Fruit fly (Drosophila melanogaster) whole organism, embryonic: ENCODE data around the gene Mst85C.
A peak's percentile ranks its signal among the peaks of the same experiment; 100 is the strongest.

Source experiments
- Ada2b ChIP-seq: fragments of 200-800 bp; sonication (Bioruptor generic); IDR thresholded peaks from 2 replicates; pipeline ENCODE4 v1.3.6; 2022; ENCODE audit warnings: missing biosample characterization, missing genetic modification characterization
- BEAF-32 ChIP-seq: fragments of 200-800 bp; sonication (Bioruptor generic); optimal IDR thresholded peaks from 3 replicates; lab custom pipeline; 2017; ENCODE audit warnings: missing biosample characterization, missing genetic modification characterization, mild to moderate bottlenecking, moderate library complexity, missing genetic modification reagents
- CG10979 ChIP-seq: fragments of 200-800 bp; sonication (Bioruptor generic); optimal IDR thresholded peaks from 2 replicates; lab custom pipeline; 2018; ENCODE audit warnings: missing biosample characterization, mild to moderate bottlenecking, missing genetic modification characterization, moderate library complexity
- CG14050 ChIP-seq: fragments of 200-800 bp; sonication (Bioruptor generic); IDR thresholded peaks from 3 replicates; pipeline ENCODE4 v1.3.6; 2022; ENCODE audit warnings: missing biosample characterization, missing genetic modification characterization
- CG17612 ChIP-seq: fragments of 200-800 bp; sonication (Bioruptor generic); IDR thresholded peaks from 2 replicates; pipeline ENCODE4 v1.3.6; 2022; ENCODE audit warnings: missing biosample characterization, missing genetic modification characterization
- CG2199 ChIP-seq: fragments of 200-800 bp; sonication (Bioruptor generic); IDR thresholded peaks from 3 replicates; pipeline ENCODE4 v1.3.6; 2022; ENCODE audit warnings: missing biosample characterization, missing genetic modification characterization
- CG33213 ChIP-seq: fragments of 200-800 bp; sonication (Bioruptor generic); optimal IDR thresholded peaks from 3 replicates; lab custom pipeline; 2016; ENCODE audit warnings: missing biosample characterization, missing genetic modification characterization
- CG4360 ChIP-seq: fragments of 200-800 bp; sonication (Bioruptor generic); IDR thresholded peaks from 2 replicates; pipeline ENCODE4 v1.3.6; 2022; ENCODE audit warnings: missing biosample characterization, missing genetic modification characterization
- CG4404 ChIP-seq: fragments of 200-800 bp; sonication (Bioruptor generic); IDR thresholded peaks from 2 replicates; pipeline ENCODE4 v1.3.6; 2022; ENCODE audit warnings: missing biosample characterization, missing genetic modification characterization
- CG5180 ChIP-seq: fragments of 200-800 bp; sonication (Bioruptor generic); optimal IDR thresholded peaks from 3 replicates; lab custom pipeline; 2017; ENCODE audit warnings: missing biosample characterization, missing genetic modification characterization, mild to moderate bottlenecking, moderate library complexity, missing genetic modification reagents
- CG6654 ChIP-seq: fragments of 200-800 bp; sonication (Bioruptor generic); optimal IDR thresholded peaks from 2 replicates; lab custom pipeline; 2017; ENCODE audit warnings: missing biosample characterization, mild to moderate bottlenecking, missing genetic modification characterization
- CG7271 ChIP-seq: fragments of 200-800 bp; sonication (Bioruptor generic); optimal IDR thresholded peaks from 2 replicates; lab custom pipeline; 2018; ENCODE audit warnings: missing biosample characterization, mild to moderate bottlenecking, missing genetic modification characterization, moderate library complexity
- Eip74EF ChIP-seq, 2 experiments: fragments of 200-800 bp in 1 of 2; fragments of >200 bp in 1 of 2; sonication (Bioruptor generic) in 1 of 2; optimal IDR thresholded peaks; 2 replicates each; lab custom pipeline; 2017 to 2019; ENCODE audit warnings: missing biosample characterization in 2 of 2, missing genetic modification characterization in 2 of 2, mild to moderate bottlenecking in 1 of 2, moderate library complexity in 1 of 2
- HLHmδ ChIP-seq: fragments of 200-800 bp; sonication (Bioruptor generic); optimal IDR thresholded peaks from 2 replicates; lab custom pipeline; 2018; ENCODE audit warnings: missing biosample characterization, mild to moderate bottlenecking, missing genetic modification characterization, moderate library complexity
- Hey ChIP-seq: fragments of 200-800 bp; sonication (Bioruptor generic); optimal IDR thresholded peaks from 3 replicates; lab custom pipeline; 2018; ENCODE audit warnings: missing biosample characterization, mild to moderate bottlenecking, missing genetic modification characterization
- Hr39 ChIP-seq: fragments of >200 bp; optimal IDR thresholded peaks from 2 replicates; lab custom pipeline; 2017
- Hr78 ChIP-seq, 2 experiments: fragments of 200-800 bp in 1 of 2; fragments of >200 bp in 1 of 2; sonication (Bioruptor generic) in 1 of 2; optimal IDR thresholded peaks; 2 replicates each; lab custom pipeline; 2017 to 2019; ENCODE audit warnings: missing biosample characterization in 2 of 2, missing genetic modification characterization in 2 of 2, mild to moderate bottlenecking in 1 of 2, moderate library complexity in 1 of 2
- Nf-YA ChIP-seq: fragments of 200-800 bp; sonication (Bioruptor generic); IDR thresholded peaks from 2 replicates; pipeline ENCODE4 v1.3.6; 2022; ENCODE audit warnings: missing biosample characterization, missing genetic modification characterization
- Sox100B ChIP-seq: fragments of 200-800 bp; sonication (Bioruptor generic); optimal IDR thresholded peaks from 3 replicates; lab custom pipeline; 2018; ENCODE audit warnings: missing biosample characterization, mild to moderate bottlenecking, missing genetic modification characterization
- Taf1 ChIP-seq: fragments of 200-800 bp; sonication (Bioruptor generic); IDR thresholded peaks from 2 replicates; pipeline ENCODE4 v1.3.6; 2022; ENCODE audit warnings: missing biosample characterization, missing genetic modification characterization
- Vsx1 ChIP-seq: fragments of 200-800 bp; sonication (Bioruptor generic); optimal IDR thresholded peaks from 2 replicates; lab custom pipeline; 2017; ENCODE audit warnings: missing biosample characterization, mild to moderate bottlenecking, missing genetic modification characterization, missing genetic modification reagents
- abd-A ChIP-seq: fragments of 200-800 bp; sonication (Bioruptor generic); optimal IDR thresholded peaks from 3 replicates; lab custom pipeline; 2019; ENCODE audit warnings: missing biosample characterization, mild to moderate bottlenecking, missing genetic modification characterization, moderate library complexity
- ara ChIP-seq: fragments of 200-800 bp; sonication (Bioruptor generic); IDR thresholded peaks from 2 replicates; pipeline ENCODE4 v1.3.6; 2022; ENCODE audit warnings: missing biosample characterization, missing genetic modification characterization
- ase ChIP-seq: fragments of 200-800 bp; sonication (Bioruptor generic); IDR thresholded peaks from 3 replicates; pipeline ENCODE4 v1.3.6; 2022; ENCODE audit warnings: missing biosample characterization, missing genetic modification characterization
- ash1 ChIP-seq: fragments of 200-800 bp; sonication (Bioruptor generic); optimal IDR thresholded peaks from 2 replicates; lab custom pipeline; 2018; ENCODE audit warnings: missing biosample characterization, mild to moderate bottlenecking, missing genetic modification characterization
- az2 ChIP-seq: fragments of 200-800 bp; sonication (Bioruptor generic); optimal IDR thresholded peaks from 3 replicates; lab custom pipeline; 2016; ENCODE audit warnings: missing biosample characterization, missing genetic modification characterization
- bigmax ChIP-seq: fragments of 200-800 bp; sonication (Bioruptor generic); optimal IDR thresholded peaks from 2 replicates; lab custom pipeline; 2018; ENCODE audit warnings: missing biosample characterization, mild to moderate bottlenecking, missing genetic modification characterization
- cad ChIP-seq: fragments of >200 bp; optimal IDR thresholded peaks from 2 replicates; lab custom pipeline; 2017; ENCODE audit warnings: missing biosample characterization, missing genetic modification characterization
- crol ChIP-seq: fragments of 200-800 bp; sonication (Bioruptor generic); IDR thresholded peaks from 2 replicates; pipeline ENCODE4 v1.3.6; 2022; ENCODE audit warnings: missing biosample characterization, missing genetic modification characterization
- cwo ChIP-seq: fragments of 200-800 bp; sonication (Bioruptor generic); optimal IDR thresholded peaks from 3 replicates; lab custom pipeline; 2017; ENCODE audit warnings: missing biosample characterization, missing genetic modification characterization, mild to moderate bottlenecking, moderate library complexity, missing genetic modification reagents
- eyg ChIP-seq: fragments of 200-800 bp; sonication (Bioruptor generic); optimal IDR thresholded peaks from 3 replicates; lab custom pipeline; 2016; ENCODE audit warnings: missing biosample characterization, missing genetic modification characterization
- h ChIP-seq: fragments of >200 bp; optimal IDR thresholded peaks from 2 replicates; lab custom pipeline; 2017
- kni ChIP-seq: fragments of 200-800 bp; sonication (Bioruptor generic); optimal IDR thresholded peaks from 3 replicates; lab custom pipeline; 2017; ENCODE audit warnings: mild to moderate bottlenecking, missing biosample characterization, missing genetic modification reagents, missing genetic modification characterization
- nerfin-1 ChIP-seq: fragments of 200-800 bp; sonication (Bioruptor generic); optimal IDR thresholded peaks from 3 replicates; lab custom pipeline; 2019; ENCODE audit warnings: missing biosample characterization, mild to moderate bottlenecking, missing genetic modification characterization, moderate library complexity
- oc ChIP-seq: fragments of 200-800 bp; sonication (Bioruptor generic); optimal IDR thresholded peaks from 2 replicates; lab custom pipeline; 2018; ENCODE audit warnings: missing biosample characterization, mild to moderate bottlenecking, missing genetic modification characterization, moderate library complexity
- prd ChIP-seq, 3 experiments: fragments of >200 bp in 2 of 3; fragments of 200-800 bp in 1 of 3; sonication (Bioruptor generic) in 1 of 3; optimal IDR thresholded peaks in 2 of 3; IDR thresholded peaks in 1 of 3; 2 replicates in 2 of 3; 3 replicates in 1 of 3; pipeline versions ENCODE4 v1.3.6 to Lab custom; 2017 to 2022; ENCODE audit warnings: missing biosample characterization in 1 of 3, missing genetic modification characterization in 1 of 3
- pros ChIP-seq: fragments of 200-800 bp; sonication (Bioruptor generic); optimal IDR thresholded peaks from 3 replicates; lab custom pipeline; 2019; ENCODE audit warnings: missing biosample characterization, mild to moderate bottlenecking, missing genetic modification characterization, moderate library complexity
- sd ChIP-seq: fragments of 200-800 bp; sonication (Bioruptor generic); optimal IDR thresholded peaks from 3 replicates; lab custom pipeline; 2018; ENCODE audit warnings: missing biosample characterization, mild to moderate bottlenecking, missing genetic modification characterization, moderate library complexity
- sens ChIP-seq: fragments of 200-800 bp; sonication (Bioruptor generic); peaks from one replicate; lab custom pipeline; 2016; ENCODE audit warnings: missing biosample characterization, missing genetic modification characterization
- so ChIP-seq: fragments of 200-800 bp; sonication (Bioruptor generic); IDR thresholded peaks from 3 replicates; pipeline ENCODE4 v1.3.6; 2022; ENCODE audit warnings: missing biosample characterization, missing genetic modification characterization
- tgo ChIP-seq: fragments of 200-800 bp; sonication (Bioruptor generic); IDR thresholded peaks from 3 replicates; pipeline ENCODE4 v1.3.6; 2022; ENCODE audit warnings: missing biosample characterization, missing genetic modification characterization
- tll ChIP-seq, 2 experiments: fragments of 200-800 bp in 1 of 2; fragments of >200 bp in 1 of 2; sonication (Bioruptor generic) in 1 of 2; optimal IDR thresholded peaks; 2 replicates each; lab custom pipeline; 2017 to 2019; ENCODE audit warnings: missing biosample characterization in 2 of 2, missing genetic modification characterization in 2 of 2, mild to moderate bottlenecking in 1 of 2, moderate library complexity in 1 of 2
- tup ChIP-seq: fragments of 200-800 bp; sonication (Bioruptor generic); optimal IDR thresholded peaks from 2 replicates; lab custom pipeline; 2016; ENCODE audit warnings: missing biosample characterization, mild to moderate bottlenecking, missing genetic modification characterization, moderate library complexity
- tx ChIP-seq: fragments of 200-800 bp; sonication (Bioruptor generic); optimal IDR thresholded peaks from 2 replicates; lab custom pipeline; 2016; ENCODE audit warnings: missing biosample characterization, missing genetic modification characterization
- vvl ChIP-seq: fragments of 200-800 bp; sonication (Bioruptor generic); IDR thresholded peaks from 2 replicates; pipeline ENCODE4 v1.3.6; 2022; ENCODE audit warnings: missing biosample characterization, missing genetic modification characterization
- wor ChIP-seq: fragments of 200-800 bp; sonication (Bioruptor generic); IDR thresholded peaks from 2 replicates; pipeline ENCODE4 v1.3.6; 2022; ENCODE audit warnings: missing biosample characterization, missing genetic modification characterization

Mst85C gene

DNA sequence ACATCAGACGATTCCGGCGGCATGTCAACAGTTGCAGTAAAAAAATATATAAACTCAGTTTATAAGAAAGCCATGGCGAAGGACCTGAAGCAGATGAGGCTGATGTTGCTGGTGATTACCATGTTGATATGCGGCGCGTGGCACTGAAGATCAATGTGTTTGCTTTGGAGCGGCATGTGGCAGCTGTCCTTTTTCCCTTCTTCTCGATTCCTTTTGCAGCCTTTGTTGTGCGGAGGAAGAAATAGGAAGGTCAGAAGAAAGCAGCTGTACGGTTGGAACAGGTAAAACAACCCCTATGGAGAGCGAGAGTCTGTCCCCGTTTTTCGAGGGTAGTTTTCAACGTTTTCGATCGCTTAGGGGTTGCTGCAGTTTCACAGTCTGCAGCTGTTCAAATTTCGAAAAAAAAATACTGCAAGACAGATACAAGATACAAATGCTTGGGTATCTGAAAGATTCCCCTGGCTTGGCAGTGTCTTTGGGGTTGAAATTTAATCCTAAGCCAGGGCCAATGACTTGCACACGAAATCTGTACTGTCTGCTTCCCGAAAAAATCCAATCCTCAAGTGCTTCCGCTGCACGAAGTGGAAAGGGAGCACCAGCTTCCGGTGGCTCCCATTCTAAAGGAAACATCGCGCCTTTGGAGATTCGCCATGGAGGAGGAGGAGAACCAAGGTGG, 23.5 kb upstream of the Mst85C start (continued):
- peak; percentile 100 for TF ChIP-seq pros (GFP tag; lab: Kevin White, UChicago)
- TF ChIP-seq sens (GFP tag; lab: Kevin White, UChicago) = peak; percentile 64
- TF ChIP-seq Hey (tag; lab: Kevin White, UChicago) = peak; percentile 43
- TF ChIP-seq ase (GFP tag; lab: Robert Waterston, UW) = peak; percentile 26; the same call in 1 of the 3 replicates
- TF ChIP-seq oc (tag; lab: Kevin White, UChicago) = peak; percentile 50
- peak; percentile 84 for TF ChIP-seq HLHmδ
- peak in 1 of 2 experiments; percentile 38 for TF ChIP-seq tll (GFP tag; optimal IDR thresholded peaks at IDR 0.05; lab: Kevin White, UChicago)
- no peak for TF ChIP-seq h
- TF ChIP-seq nerfin-1 (tag; lab: Kevin White, UChicago) = peak; percentile 20

DNA sequence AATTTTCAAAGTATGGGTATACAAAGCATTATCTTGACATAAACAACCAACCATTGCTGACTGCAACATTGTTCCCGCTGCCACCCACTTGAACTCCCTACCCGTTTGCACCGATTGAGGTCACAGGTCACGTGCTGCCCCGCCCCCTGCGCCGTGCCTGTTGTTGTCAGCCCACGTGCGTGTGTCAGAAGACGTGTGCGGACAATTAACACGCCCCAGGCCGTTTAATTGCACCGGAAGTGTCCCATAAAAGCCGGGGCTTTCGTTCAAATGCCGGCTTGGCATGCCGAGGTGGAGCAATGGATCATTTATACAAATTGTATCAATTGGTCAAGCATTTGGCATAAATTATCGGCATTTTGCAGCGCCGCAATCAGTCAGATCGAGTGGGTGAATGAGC, 21.4 kb upstream of the Mst85C start:
- TF ChIP-seq bigmax (GFP tag; lab: Kevin White, UChicago) = no peak
- TF ChIP-seq Ada2b (GFP tag; lab: Robert Waterston, UW) = no peak
- no peak for TF ChIP-seq ase (GFP tag; lab: Robert Waterston, UW)
- TF ChIP-seq prd (optimal IDR thresholded peaks at IDR 0.05; lab: Kevin White, UChicago) = no peak
- TF ChIP-seq prd (GFP tag; IDR thresholded peaks at IDR 0.05; lab: Robert Waterston, UW) = peak; percentile 10; the same call in 1 of the 3 replicates
- TF ChIP-seq Hr78 (GFP tag; optimal IDR thresholded peaks at IDR 0.05; lab: Kevin White, UChicago) = peak in 1 of 2 experiments; percentile 98
- no peak for TF ChIP-seq CG4404
- no peak for TF ChIP-seq tgo (GFP tag; lab: Robert Waterston, UW)
- no peak for TF ChIP-seq wor
- peak; percentile 18 for TF ChIP-seq ash1 (GFP tag; lab: Kevin White, UChicago)
- TF ChIP-seq Taf1 (GFP tag; lab: Robert Waterston, UW) = no peak
- peak; percentile 62; the same call in 1 of the 2 replicates for TF ChIP-seq vvl (GFP tag; lab: Robert Waterston, UW)
- TF ChIP-seq oc (tag; lab: Kevin White, UChicago) = no peak
- TF ChIP-seq CG17612 = no peak
- no peak for TF ChIP-seq eyg
- no peak for TF ChIP-seq so
- no peak for TF ChIP-seq az2 (GFP tag; lab: Kevin White, UChicago)
- no peak for TF ChIP-seq Sox100B
- TF ChIP-seq CG4360 (GFP tag; lab: Robert Waterston, UW) = peak; percentile 36; the same call in 1 of the 2 replicates
- TF ChIP-seq Hey (tag; lab: Kevin White, UChicago) = peak; percentile 98
- no peak for TF ChIP-seq CG6654 (GFP tag; lab: Kevin White, UChicago)
- TF ChIP-seq Hr39 = no peak
- TF ChIP-seq BEAF-32 = no peak
- TF ChIP-seq tx (GFP tag; lab: Kevin White, UChicago) = no peak
- TF ChIP-seq abd-A (tag; lab: Kevin White, UChicago) = peak; percentile 73
- TF ChIP-seq pros (GFP tag; lab: Kevin White, UChicago) = peak; percentile 62
- no peak for TF ChIP-seq CG5180 (GFP tag; lab: Kevin White, UChicago)
- no peak for TF ChIP-seq CG10979 (tag; lab: Kevin White, UChicago)
- TF ChIP-seq nerfin-1 (tag; lab: Kevin White, UChicago) = peak; percentile 0
- peak in 1 of 2 experiments; percentile 75 for TF ChIP-seq Eip74EF (GFP tag; optimal IDR thresholded peaks at IDR 0.05; lab: Kevin White, UChicago)
- no peak for TF ChIP-seq CG14050 (GFP tag; lab: Robert Waterston, UW)
- no peak for TF ChIP-seq Vsx1 (GFP tag; lab: Kevin White, UChicago)
- TF ChIP-seq Nf-YA = peak; percentile 7; the same call in 1 of the 2 replicates
- no peak for TF ChIP-seq tup (GFP tag; lab: Kevin White, UChicago)
- TF ChIP-seq sd (tag; lab: Kevin White, UChicago) = peak; percentile 32
- TF ChIP-seq crol (GFP tag; lab: Robert Waterston, UW) = peak; percentile 33; the same call in 1 of the 2 replicates
- TF ChIP-seq CG2199 (GFP tag; lab: Robert Waterston, UW) = no peak
- no peak for TF ChIP-seq cad (GFP tag; lab: Kevin White, UChicago)
- no peak for TF ChIP-seq CG7271 (tag; lab: Kevin White, UChicago)
- TF ChIP-seq cwo (GFP tag; lab: Kevin White, UChicago) = peak; percentile 88
- TF ChIP-seq ara (GFP tag; lab: Robert Waterston, UW) = 0 out of 2 replicates have a peak, but pooled peaks have one; percentile 5
- no peak for TF ChIP-seq CG33213 (GFP tag; lab: Kevin White, UChicago)
- peak; percentile 78 for TF ChIP-seq kni (GFP tag; lab: Kevin White, UChicago)
